Worm (Caenorhabditis elegans): ENCODE measurements around the gene tbce-1.

- TF ChIP-seq dao-5 (tag; optimal IDR thresholded peaks at IDR 0.05) (peak; percentile 91), him-1 (tag; optimal IDR thresholded peaks at IDR 0.05) (peak; percentile 60)
Observed at ce11 chrIV:8252856-8253255, 41.6 kb upstream of the tbce-1 start.

Measured in whole organism, L4/young adult.